Worm (Caenorhabditis elegans) whole organism, L2 larva: ENCODE measurements around the gene pmp-1.

ENCODE experiments used
- ama-1 ChIP-seq: fragments of 150-350 bp; optimal IDR thresholded peaks from 2 replicates; lab custom pipeline; 2018; ENCODE audit warnings: inconsistent platforms
- blmp-1 ChIP-seq: sonication (generic microtip); optimal IDR thresholded peaks from 2 replicates; lab custom pipeline; 2017; ENCODE audit warnings: missing genetic modification characterization, mild to moderate bottlenecking, missing compliant biosample characterization, antibody characterized with exemption, moderate library complexity; ENCODE audit not compliant: insufficient read depth
- dmd-4 ChIP-seq: sonication (generic microtip); optimal IDR thresholded peaks from 2 replicates; lab custom pipeline; 2017; ENCODE audit warnings: missing biosample characterization, missing genetic modification characterization
- egl-27 ChIP-seq: sonication (generic microtip); optimal IDR thresholded peaks from 3 replicates; lab custom pipeline; 2017; ENCODE audit warnings: missing biosample characterization, missing genetic modification reagents, missing genetic modification characterization
- nhr-237 ChIP-seq: fragments of 150-350 bp; optimal IDR thresholded peaks from 2 replicates; lab custom pipeline; 2014; ENCODE audit warnings: missing biosample characterization, missing genetic modification characterization
- nhr-77 ChIP-seq: fragments of 150-350 bp; optimal IDR thresholded peaks from 2 replicates; lab custom pipeline; 2014; ENCODE audit warnings: missing biosample characterization, missing genetic modification characterization
- peb-1 ChIP-seq: fragments of 150-350 bp; optimal IDR thresholded peaks from 2 replicates; lab custom pipeline; 2014; ENCODE audit warnings: missing biosample characterization, missing genetic modification characterization
- snpc-4 ChIP-seq: fragments of 150-350 bp; optimal IDR thresholded peaks from 2 replicates; lab custom pipeline; 2014; ENCODE audit warnings: missing biosample characterization, missing genetic modification characterization
- ztf-11 ChIP-seq: sonication (generic microtip); optimal IDR thresholded peaks from 2 replicates; lab custom pipeline; 2017; ENCODE audit warnings: missing biosample characterization, missing genetic modification characterization
- ztf-4 ChIP-seq: fragments of 150-350 bp; optimal IDR thresholded peaks from 2 replicates; lab custom pipeline; 2014; ENCODE audit warnings: missing biosample characterization, missing genetic modification characterization

DNA sequence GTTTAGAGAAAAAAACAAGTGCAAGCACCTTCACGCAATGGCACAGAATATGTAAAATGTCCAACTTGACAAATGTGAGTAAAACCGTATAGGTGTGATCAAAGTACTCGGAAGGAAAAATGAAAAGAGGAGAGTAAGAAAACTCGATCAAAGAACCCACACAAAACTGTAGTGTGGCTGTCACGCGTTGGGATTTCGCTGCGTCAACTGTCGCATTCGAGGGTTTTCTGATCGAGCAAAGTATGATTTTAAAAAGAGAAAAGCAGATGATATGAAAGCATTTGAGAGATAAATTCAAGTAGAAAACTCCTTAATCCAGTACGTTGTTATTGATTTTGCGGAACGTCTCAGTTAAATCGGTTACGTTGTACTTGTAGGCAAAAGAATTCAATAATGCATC, 8.3 kb upstream of the pmp-1 start:
- peak; percentile 59 for TF ChIP-seq ama-1
- no peak for TF ChIP-seq ztf-4 (tag; lab: Kevin White, UChicago)
- TF ChIP-seq snpc-4: no peak
- no peak for TF ChIP-seq egl-27
- no peak for TF ChIP-seq peb-1
- no peak for TF ChIP-seq nhr-237
- TF ChIP-seq ztf-11: no peak
- TF ChIP-seq dmd-4 (tag; lab: Kevin White, UChicago): no peak
- no peak for TF ChIP-seq nhr-77 (tag; lab: Kevin White, UChicago)
- peak; percentile 73 for TF ChIP-seq blmp-1
